Worm (Caenorhabditis elegans): Measurements from ENCODE around the gene nas-7.

Gene nas-7

DNA sequence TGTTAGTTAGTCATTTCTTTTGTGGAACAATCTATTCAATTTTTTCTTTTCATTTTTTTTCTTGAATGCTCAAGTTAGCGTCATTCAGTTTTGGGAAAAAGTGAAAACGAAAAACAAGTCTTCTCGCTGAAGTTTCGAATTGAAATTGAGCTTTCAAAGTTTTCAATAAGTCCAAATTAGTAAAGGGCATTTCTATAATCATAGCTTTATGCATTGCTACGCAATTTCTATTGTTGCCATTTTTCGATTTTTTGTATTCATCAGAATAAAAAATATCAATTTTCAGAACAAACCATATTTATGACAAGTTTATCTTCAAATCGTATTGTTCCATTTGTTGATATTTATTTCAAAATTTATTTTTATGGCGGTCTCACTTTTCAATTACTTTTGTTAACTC lies 5.7 kb upstream of the nas-7 start, which contains the start of gene srd-55:
TSS of gene srd-55 (plus strand) at position 301 of the 400 bp plus-strand sequence.
- TF ChIP-seq elt-2 (tag; optimal IDR thresholded peaks at IDR 0.05) (no peak), Y22D7AL.16 (tag; optimal IDR thresholded peaks at IDR 0.05) (no peak), ceh-48 (tag; optimal IDR thresholded peaks at IDR 0.05) (no peak), pag-3 (tag; optimal IDR thresholded peaks at IDR 0.05; ENCODE audit: borderline replicate concordance) (no peak), ahr-1 (tag; optimal IDR thresholded peaks at IDR 0.05) (no peak), hlh-8 (tag; optimal IDR thresholded peaks at IDR 0.05) (no peak), ceh-2 (tag; optimal IDR thresholded peaks at IDR 0.05) (no peak), T23F11.4 (GFP tag; optimal IDR thresholded peaks at IDR 0.05) (no peak), nhr-11 (tag; optimal IDR thresholded peaks at IDR 0.05) (no peak), dmd-4 (tag; optimal IDR thresholded peaks at IDR 0.05; ENCODE audit: borderline replicate concordance) (no peak), pqm-1 (tag; optimal IDR thresholded peaks at IDR 0.05) (no peak), K02D7.2 (tag; optimal IDR thresholded peaks at IDR 0.05) (no peak), zip-5 (tag; optimal IDR thresholded peaks at IDR 0.05) (no peak)

DNA sequence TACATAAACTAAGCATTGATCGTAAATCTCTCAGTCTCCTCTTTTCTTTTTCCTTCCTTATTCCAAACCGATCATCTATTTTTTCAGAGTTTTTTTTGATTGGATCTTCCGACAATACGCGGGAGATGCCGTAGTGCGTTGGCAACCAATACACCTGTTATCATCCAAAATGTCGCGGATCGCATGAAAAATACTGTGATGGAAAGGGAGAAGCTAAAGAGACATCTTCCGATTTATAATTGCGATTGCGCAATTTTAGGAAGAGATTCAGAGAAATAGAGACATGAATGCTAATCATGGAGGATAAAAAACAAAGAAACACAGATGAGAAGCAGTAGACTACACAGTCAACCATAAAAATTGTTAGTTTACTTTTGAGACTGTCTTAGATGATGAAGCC lies 3.9 kb upstream of the nas-7 start:
- TF ChIP-seq eyg-1 (tag; optimal IDR thresholded peaks at IDR 0.05) (no peak), T23F11.4 (GFP tag; optimal IDR thresholded peaks at IDR 0.05) (no peak), sox-2 (GFP tag; IDR thresholded peaks at IDR 0.05) (no peak), unc-3 (GFP tag; conservative IDR thresholded peaks at IDR 0.05) (no peak), unc-3 (tag; optimal IDR thresholded peaks at IDR 0.05) (no peak), ahr-1 (tag; optimal IDR thresholded peaks at IDR 0.05) (no peak), che-1 (tag; optimal IDR thresholded peaks at IDR 0.05) (no peak), ceh-34 (tag; optimal IDR thresholded peaks at IDR 0.05) (no peak), fkh-6 (tag; optimal IDR thresholded peaks at IDR 0.05) (no peak), elt-2 (tag; optimal IDR thresholded peaks at IDR 0.05) (no peak), unc-55 (GFP tag; optimal IDR thresholded peaks at IDR 0.05) (no peak), ztf-16 (tag; optimal IDR thresholded peaks at IDR 0.05) (no peak), ref-2 (tag; optimal IDR thresholded peaks at IDR 0.05) (no peak)

DNA sequence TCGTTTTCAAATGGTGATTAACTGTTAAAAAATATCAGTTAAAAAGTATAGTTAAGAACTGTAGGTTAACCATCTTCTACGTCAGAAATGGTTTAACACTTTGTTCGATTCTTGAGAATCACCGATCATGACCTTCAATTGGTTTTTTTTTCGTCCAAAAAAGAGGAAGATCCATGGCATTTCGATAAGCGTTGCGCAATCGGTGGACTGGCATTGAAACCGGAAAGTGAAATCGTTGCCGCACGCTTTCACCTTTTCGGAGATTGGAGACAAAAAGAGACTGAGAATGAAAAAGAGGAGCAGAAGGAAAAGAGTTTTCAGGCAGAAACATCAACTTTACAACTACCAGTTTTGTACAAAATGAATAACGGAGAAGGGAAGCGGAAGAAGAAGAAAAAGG lies 2.7 kb upstream of the nas-7 start:
- TF ChIP-seq sdc-2 (tag; optimal IDR thresholded peaks at IDR 0.05): no peak
- TF ChIP-seq C08G9.2 (tag; optimal IDR thresholded peaks at IDR 0.05): no peak
- no peak for TF ChIP-seq odd-2 (tag; optimal IDR thresholded peaks at IDR 0.05)
- no peak for TF ChIP-seq T23F11.4 (GFP tag; optimal IDR thresholded peaks at IDR 0.05)
- no peak for TF ChIP-seq hlh-30 (tag; optimal IDR thresholded peaks at IDR 0.05; ENCODE audit: insufficient read depth)
- TF ChIP-seq ceh-48 (tag; optimal IDR thresholded peaks at IDR 0.05): no peak
- no peak for TF ChIP-seq ceh-18 (tag; optimal IDR thresholded peaks at IDR 0.05)
- TF ChIP-seq nfya-1 (tag; optimal IDR thresholded peaks at IDR 0.05): no peak
- TF ChIP-seq hlh-15 (tag; optimal IDR thresholded peaks at IDR 0.05): no peak
- no peak for TF ChIP-seq madf-2 (tag; optimal IDR thresholded peaks at IDR 0.05)
- no peak for TF ChIP-seq ceh-45 (GFP tag; IDR thresholded peaks at IDR 0.05)

ce11 chrII:7404001-7404400 lies 1.5 kb upstream of the nas-7 start:
- TF ChIP-seq unc-55 (GFP tag; optimal IDR thresholded peaks at IDR 0.05): no peak
- TF ChIP-seq rnt-1 (tag; optimal IDR thresholded peaks at IDR 0.05): no peak
- no peak for TF ChIP-seq K09A11.1 (tag; optimal IDR thresholded peaks at IDR 0.05; ENCODE audit: insufficient read depth)
- peak; percentile 36 for TF ChIP-seq hlh-30 (tag; optimal IDR thresholded peaks at IDR 0.05; ENCODE audit: insufficient read depth)

- TF ChIP-seq elt-2 (tag; optimal IDR thresholded peaks at IDR 0.05): peak; percentile 11
- no peak for TF ChIP-seq mec-3 (tag; optimal IDR thresholded peaks at IDR 0.05; ENCODE audit: borderline replicate concordance)
These were observed 3.8 kb downstream of the nas-7 start, which contains the start of gene C07D10.1 for ce11 chrII:7398712-7399111. TSS of gene C07D10.1 (plus strand) at chrII:7399012.

Data from whole organism, late embryonic.